Fruit fly (Drosophila melanogaster) S2 (cell line): Measurements from ENCODE around the gene Snoo.
"Not testable (repeated sequence)": the region's sequence is repeated elsewhere in the genome, so short reads cannot be mapped to it uniquely, and the experiment has no call there.

Experiments
- CG8478 ChIP-seq: fragments of >200 bp; optimal IDR thresholded peaks from 2 replicates; lab custom pipeline; 2018
- CTCF ChIP-seq, 2 experiments: fragments of >200 bp; optimal IDR thresholded peaks; 2 replicates each; lab custom pipeline; 2018

Gene Snoo

dm6 chr2L:7984889-7985514 is 1.0 kb upstream of the Snoo start:
- TF ChIP-seq CTCF (optimal IDR thresholded peaks at IDR 0.05; lab: Kevin White, UChicago) (no peak), CG8478 (lab: Kevin White, UChicago) (no peak)

dm6 chr2L:7983646-7984045 is 350 bp downstream of the Snoo start, which contains the start of gene CG7231:
TSS of gene CG7231 (plus strand) at chr2L:7983946.
- not testable (repeated sequence) for TF ChIP-seq CTCF (optimal IDR thresholded peaks at IDR 0.05; lab: Kevin White, UChicago); CG8478 (lab: Kevin White, UChicago)

- TF ChIP-seq CTCF (optimal IDR thresholded peaks at IDR 0.05; lab: Kevin White, UChicago): no peak
These were observed 7.3 kb downstream of the Snoo start for dm6 chr2L:7976738-7977137.

dm6 chr2L:7973470-7974207 is 10.4 kb downstream of the Snoo start:
- TF ChIP-seq CTCF (optimal IDR thresholded peaks at IDR 0.05; lab: Kevin White, UChicago): no peak
- no peak for TF ChIP-seq CG8478 (lab: Kevin White, UChicago)

dm6 chr2L:7971423-7971822 is 12.6 kb downstream of the Snoo start:
- TF ChIP-seq CTCF (optimal IDR thresholded peaks at IDR 0.05; lab: Kevin White, UChicago): no peak
- TF ChIP-seq CG8478 (lab: Kevin White, UChicago): no peak

- TF ChIP-seq CG8478 (lab: Kevin White, UChicago) (no peak), CTCF (optimal IDR thresholded peaks at IDR 0.05; lab: Kevin White, UChicago) (no peak)
These were observed 14.0 kb downstream of the Snoo start for dm6 chr2L:7970001-7970400.

dm6 chr2L:7969329-7969728 is 14.7 kb downstream of the Snoo start:
- no peak for TF ChIP-seq CG8478 (lab: Kevin White, UChicago)

dm6 chr2L:7968054-7968453 is 15.9 kb downstream of the Snoo start:
- TF ChIP-seq CG8478 (lab: Kevin White, UChicago) (no peak), CTCF (optimal IDR thresholded peaks at IDR 0.05; lab: Kevin White, UChicago) (no peak)

dm6 chr2L:7967645-7968044 is 16.4 kb downstream of the Snoo start:
- TF ChIP-seq CG8478 (lab: Kevin White, UChicago): no peak
- TF ChIP-seq CTCF (optimal IDR thresholded peaks at IDR 0.05; lab: Kevin White, UChicago): no peak

- TF ChIP-seq CTCF (optimal IDR thresholded peaks at IDR 0.05; lab: Kevin White, UChicago) (no peak), CG8478 (lab: Kevin White, UChicago) (no peak)
These were observed 17.0 kb downstream of the Snoo start for dm6 chr2L:7966866-7967549.

dm6 chr2L:7966461-7966846 is 17.5 kb downstream of the Snoo start:
- no peak for TF ChIP-seq CTCF (optimal IDR thresholded peaks at IDR 0.05; lab: Kevin White, UChicago)
- no peak for TF ChIP-seq CG8478 (lab: Kevin White, UChicago)

- TF ChIP-seq CG8478 (lab: Kevin White, UChicago) (no peak), CTCF (optimal IDR thresholded peaks at IDR 0.05; lab: Kevin White, UChicago) (no peak)
These were observed 18.1 kb downstream of the Snoo start for dm6 chr2L:7965808-7966460.

dm6 chr2L:7964611-7965010 is 19.4 kb downstream of the Snoo start:
- no peak for TF ChIP-seq CG8478 (lab: Kevin White, UChicago)
- TF ChIP-seq CTCF (optimal IDR thresholded peaks at IDR 0.05; lab: Kevin White, UChicago): no peak

- no peak for TF ChIP-seq CG8478 (lab: Kevin White, UChicago)
- TF ChIP-seq CTCF (optimal IDR thresholded peaks at IDR 0.05; lab: Kevin White, UChicago): no peak
These were observed 21.1 kb downstream of the Snoo start for dm6 chr2L:7962881-7963280.

- TF ChIP-seq CG8478 (lab: Kevin White, UChicago) (no peak), CTCF (optimal IDR thresholded peaks at IDR 0.05; lab: Kevin White, UChicago) (no peak)
These were observed 21.8 kb downstream of the Snoo start for dm6 chr2L:7962237-7962636.
